Worm (Caenorhabditis elegans) whole organism, young adult: ENCODE data around the gene srp-8.

Source experiments
- B0261.1 ChIP-seq: sonication (generic microtip); optimal IDR thresholded peaks from 2 replicates; lab custom pipeline; 2016; ENCODE audit warnings: mild to moderate bottlenecking, missing genetic modification characterization, moderate library complexity, missing compliant biosample characterization
- B0336.3 ChIP-seq: fragments of 200-800 bp; sonication (Bioruptor generic); IDR thresholded peaks from 2 replicates; pipeline ENCODE4 v1.3.6; 2022; ENCODE audit warnings: missing genetic modification characterization, missing compliant biosample characterization
- F23B12.7 ChIP-seq: sonication (generic microtip); optimal IDR thresholded peaks from 2 replicates; lab custom pipeline; 2017; ENCODE audit warnings: missing genetic modification characterization, mild to moderate bottlenecking, missing compliant biosample characterization, antibody characterized with exemption, moderate library complexity; ENCODE audit not compliant: insufficient read depth
- F37B4.10 ChIP-seq: fragments of 200-800 bp; sonication (Bioruptor generic); IDR thresholded peaks from 2 replicates; pipeline ENCODE4 v1.3.6; 2022; ENCODE audit warnings: missing genetic modification characterization, missing compliant biosample characterization
- F49E8.2 ChIP-seq: sonication (generic microtip); optimal IDR thresholded peaks from 3 replicates; lab custom pipeline; 2017; ENCODE audit warnings: missing genetic modification characterization, mild to moderate bottlenecking, missing compliant biosample characterization, antibody characterized with exemption, moderate library complexity; ENCODE audit not compliant: insufficient read depth
- F55B11.4 ChIP-seq: sonication (generic microtip); optimal IDR thresholded peaks from 2 replicates; lab custom pipeline; 2016; ENCODE audit warnings: missing compliant biosample characterization, missing genetic modification characterization, borderline replicate concordance; ENCODE audit not compliant: insufficient read depth
- F57A8.1 ChIP-seq: fragments of 200-800 bp; sonication (Bioruptor generic); optimal IDR thresholded peaks from 2 replicates; lab custom pipeline; 2018; ENCODE audit warnings: mild to moderate bottlenecking, missing genetic modification characterization, moderate library complexity, missing compliant biosample characterization
- K11D2.4 ChIP-seq: fragments of 200-800 bp; sonication (Bioruptor generic); IDR thresholded peaks from 2 replicates; pipeline ENCODE4 v1.3.6; 2022; ENCODE audit warnings: missing genetic modification reagents, missing genetic modification characterization, missing compliant biosample characterization
- Y53F4B.3 ChIP-seq: fragments of 200-800 bp; sonication (Bioruptor generic); IDR thresholded peaks from 2 replicates; pipeline ENCODE4 v1.3.6; 2022; ENCODE audit warnings: missing genetic modification reagents, missing genetic modification characterization, missing compliant biosample characterization
- Y53G8AR.9 ChIP-seq: fragments of 200-800 bp; sonication (Bioruptor generic); conservative IDR thresholded peaks from 2 replicates; pipeline ENCODE4 v1.3.6; 2022; ENCODE audit warnings: missing genetic modification reagents, missing genetic modification characterization, missing compliant biosample characterization
- Y56A3A.18 ChIP-seq: fragments of 200-800 bp; sonication (Bioruptor generic); IDR thresholded peaks from 2 replicates; pipeline ENCODE4 v1.3.6; 2022; ENCODE audit warnings: missing genetic modification reagents, missing genetic modification characterization, missing compliant biosample characterization
- Y67H2A.10 ChIP-seq: fragments of 200-800 bp; sonication (Bioruptor generic); conservative IDR thresholded peaks from 2 replicates; pipeline ENCODE4 v1.3.6; 2022; ENCODE audit warnings: missing genetic modification reagents, missing genetic modification characterization, missing compliant biosample characterization
- ZK185.1 ChIP-seq: sonication (generic microtip); optimal IDR thresholded peaks from 2 replicates; lab custom pipeline; 2016; ENCODE audit warnings: mild to moderate bottlenecking, missing genetic modification characterization, missing compliant biosample characterization; ENCODE audit not compliant: poor library complexity, severe bottlenecking
- akir-1 ChIP-seq: fragments of 200-800 bp; sonication (Bioruptor generic); optimal IDR thresholded peaks from 2 replicates; lab custom pipeline; 2018; ENCODE audit warnings: mild to moderate bottlenecking, missing genetic modification characterization, moderate library complexity, missing compliant biosample characterization
- ama-1 ChIP-seq, 3 experiments: fragments of 150-350 bp in 1 of 3; sonication (generic microtip) in 2 of 3; optimal IDR thresholded peaks; 2 replicates each; lab custom pipeline; 2014 to 2018; ENCODE audit warnings: missing biosample characterization in 2 of 3, missing genetic modification characterization in 2 of 3, missing genetic modification reagents in 2 of 3
- aptf-2 ChIP-seq: fragments of 200-800 bp; sonication (Bioruptor generic); conservative IDR thresholded peaks from 2 replicates; pipeline ENCODE4 v1.3.6; 2022; ENCODE audit warnings: missing genetic modification reagents, missing genetic modification characterization, missing compliant biosample characterization
- bed-2 ChIP-seq: fragments of 200-800 bp; sonication (Bioruptor generic); IDR thresholded peaks from 2 replicates; pipeline ENCODE4 v1.3.6; 2022; ENCODE audit warnings: missing genetic modification reagents, missing genetic modification characterization, missing compliant biosample characterization
- cebp-1 ChIP-seq, 2 experiments: fragments of 200-800 bp in 1 of 2; sonication (Bioruptor generic) in 1 of 2; sonication (generic microtip) in 1 of 2; IDR thresholded peaks in 1 of 2; optimal IDR thresholded peaks in 1 of 2; 2 replicates each; pipeline versions ENCODE4 v1.3.6 to Lab custom; 2017 to 2022; ENCODE audit warnings: missing compliant biosample characterization in 2 of 2, missing genetic modification characterization in 2 of 2, mild to moderate bottlenecking in 1 of 2, missing genetic modification reagents in 1 of 2, moderate library complexity in 1 of 2
- ceh-27 ChIP-seq: fragments of 200-800 bp; sonication (Bioruptor generic); optimal IDR thresholded peaks from 2 replicates; lab custom pipeline; 2018; ENCODE audit warnings: mild to moderate bottlenecking, missing genetic modification characterization, moderate library complexity, missing compliant biosample characterization
- ceh-40 ChIP-seq: fragments of 200-800 bp; sonication (Bioruptor generic); IDR thresholded peaks from 2 replicates; pipeline ENCODE4 v1.3.6; 2022; ENCODE audit warnings: missing genetic modification characterization, missing compliant biosample characterization
- dox-1 ChIP-seq: fragments of 200-800 bp; sonication (Bioruptor generic); IDR thresholded peaks from 2 replicates; pipeline ENCODE4 v1.3.6; 2022; ENCODE audit warnings: missing genetic modification reagents, missing genetic modification characterization, missing compliant biosample characterization
- dpff-1 ChIP-seq: sonication (generic microtip); optimal IDR thresholded peaks from 2 replicates; lab custom pipeline; 2017; ENCODE audit warnings: mild to moderate bottlenecking, missing genetic modification characterization, missing compliant biosample characterization
- ets-4 ChIP-seq: fragments of 200-800 bp; sonication (Bioruptor generic); optimal IDR thresholded peaks from 2 replicates; lab custom pipeline; 2018; ENCODE audit warnings: mild to moderate bottlenecking, missing genetic modification characterization, missing compliant biosample characterization
- hlh-12 ChIP-seq: sonication (generic microtip); optimal IDR thresholded peaks from 2 replicates; lab custom pipeline; 2016; ENCODE audit warnings: missing genetic modification characterization, missing compliant biosample characterization
- hmg-1.2 ChIP-seq: fragments of 200-800 bp; sonication (Bioruptor generic); IDR thresholded peaks from 2 replicates; pipeline ENCODE4 v1.3.6; 2022; ENCODE audit warnings: missing genetic modification reagents, missing genetic modification characterization, missing compliant biosample characterization
- hmg-20 ChIP-seq: fragments of 200-800 bp; sonication (Bioruptor generic); IDR thresholded peaks from 2 replicates; pipeline ENCODE4 v1.3.6; 2022; ENCODE audit warnings: missing genetic modification reagents, missing genetic modification characterization, missing compliant biosample characterization
- hsf-1 ChIP-seq: fragments of 200-800 bp; sonication (Bioruptor generic); IDR thresholded peaks from 2 replicates; pipeline ENCODE4 v1.3.6; 2022; ENCODE audit warnings: missing genetic modification reagents, missing genetic modification characterization, missing compliant biosample characterization
- madf-6 ChIP-seq: fragments of 200-800 bp; sonication (Bioruptor generic); IDR thresholded peaks from 2 replicates; pipeline ENCODE4 v1.3.6; 2022; ENCODE audit warnings: missing genetic modification reagents, missing genetic modification characterization, missing compliant biosample characterization
- mcd-1 ChIP-seq: fragments of 200-800 bp; sonication (Bioruptor generic); IDR thresholded peaks from 2 replicates; pipeline ENCODE4 v1.3.6; 2022; ENCODE audit warnings: missing genetic modification reagents, missing genetic modification characterization, missing compliant biosample characterization
- mel-28 ChIP-seq: sonication (generic microtip); optimal IDR thresholded peaks from 2 replicates; lab custom pipeline; 2016; ENCODE audit warnings: borderline replicate concordance, mild to moderate bottlenecking, missing genetic modification characterization, missing compliant biosample characterization
- mes-4 ChIP-seq: sonication (generic microtip); optimal IDR thresholded peaks from 2 replicates; lab custom pipeline; 2016; ENCODE audit warnings: missing genotype, missing genetic modification characterization, missing compliant biosample characterization
- nfya-1 ChIP-seq: sonication (generic microtip); optimal IDR thresholded peaks from 2 replicates; lab custom pipeline; 2017; ENCODE audit warnings: antibody characterized with exemption, missing compliant biosample characterization, missing genetic modification characterization, borderline replicate concordance; ENCODE audit not compliant: insufficient read depth
- nfya-2 ChIP-seq: fragments of 200-800 bp; sonication (Bioruptor generic); IDR thresholded peaks from 2 replicates; pipeline ENCODE4 v1.3.6; 2022; ENCODE audit warnings: missing genetic modification reagents, missing genetic modification characterization, missing compliant biosample characterization
- nhr-27 ChIP-seq: fragments of 200-800 bp; sonication (Bioruptor generic); optimal IDR thresholded peaks from 2 replicates; lab custom pipeline; 2018; ENCODE audit warnings: mild to moderate bottlenecking, missing genetic modification characterization, moderate library complexity, missing compliant biosample characterization
- nhr-90 ChIP-seq: sonication (generic microtip); optimal IDR thresholded peaks from 2 replicates; lab custom pipeline; 2016; ENCODE audit warnings: missing genotype, mild to moderate bottlenecking, missing genetic modification characterization, missing compliant biosample characterization
- pbrm-1 ChIP-seq: fragments of 200-800 bp; sonication (Bioruptor generic); IDR thresholded peaks from 2 replicates; pipeline ENCODE4 v1.3.6; 2022; ENCODE audit warnings: missing genetic modification reagents, missing genetic modification characterization, missing compliant biosample characterization
- tbx-9 ChIP-seq: sonication (generic microtip); optimal IDR thresholded peaks from 2 replicates; lab custom pipeline; 2016; ENCODE audit warnings: borderline replicate concordance, missing genetic modification characterization, inconsistent platforms, missing compliant biosample characterization
- tlf-1 ChIP-seq: fragments of 200-800 bp; sonication (Bioruptor generic); optimal IDR thresholded peaks from 2 replicates; lab custom pipeline; 2018; ENCODE audit warnings: mild to moderate bottlenecking, missing genetic modification characterization, missing compliant biosample characterization
- zfh-2 ChIP-seq: fragments of 200-800 bp; sonication (Bioruptor generic); conservative IDR thresholded peaks from 2 replicates; pipeline ENCODE4 v1.3.6; 2022; ENCODE audit warnings: missing genetic modification reagents, missing genetic modification characterization, missing compliant biosample characterization
- zim-3 ChIP-seq: sonication (generic microtip); optimal IDR thresholded peaks from 2 replicates; lab custom pipeline; 2017; ENCODE audit warnings: mild to moderate bottlenecking, missing genetic modification characterization, moderate library complexity, missing compliant biosample characterization
- ztf-18 ChIP-seq: sonication (generic microtip); optimal IDR thresholded peaks from 2 replicates; lab custom pipeline; 2016; ENCODE audit warnings: missing genotype, mild to moderate bottlenecking, missing genetic modification characterization, missing compliant biosample characterization
- ztf-22 ChIP-seq: fragments of 200-800 bp; sonication (Bioruptor generic); optimal IDR thresholded peaks from 2 replicates; lab custom pipeline; 2018; ENCODE audit warnings: mild to moderate bottlenecking, missing genetic modification characterization, moderate library complexity, missing compliant biosample characterization
- ztf-25 ChIP-seq: fragments of 200-800 bp; sonication (Bioruptor generic); IDR thresholded peaks from 2 replicates; pipeline ENCODE4 v1.3.6; 2022; ENCODE audit warnings: missing genetic modification reagents, missing genetic modification characterization, missing compliant biosample characterization
- ztf-6 ChIP-seq: fragments of 200-800 bp; sonication (Bioruptor generic); IDR thresholded peaks from 2 replicates; pipeline ENCODE4 v1.3.6; 2022; ENCODE audit warnings: missing genetic modification reagents, missing genetic modification characterization, missing compliant biosample characterization

srp-8 gene

DNA sequence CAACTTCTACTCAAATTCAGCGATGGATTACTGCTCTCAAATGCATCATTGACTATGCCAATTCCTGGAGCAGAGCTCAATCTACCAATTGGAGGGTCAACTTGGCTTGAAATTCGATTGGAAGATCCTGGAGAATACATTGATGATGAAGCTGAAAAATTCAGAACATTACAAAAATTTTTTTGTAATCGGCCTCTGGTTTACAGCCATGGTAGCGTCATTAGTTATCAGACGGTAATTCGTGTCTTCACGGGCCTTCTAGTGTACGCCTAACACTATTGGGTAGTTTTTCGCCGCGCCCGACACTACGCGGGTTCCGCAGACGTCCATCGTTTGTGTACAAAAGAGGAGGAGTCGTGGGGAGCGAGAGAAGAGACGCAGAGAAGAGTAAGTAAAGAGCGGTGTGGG lies 45.2 kb downstream of the srp-8 start (continued):
- TF ChIP-seq F49E8.2 (tag; lab: Kevin White, UChicago) (peak; percentile 96), akir-1 (GFP tag; lab: Kevin White, UChicago) (peak; percentile 49), Y53F4B.3 (GFP tag; lab: Robert Waterston, UW) (peak; percentile 72), bed-2 (GFP tag; lab: Robert Waterston, UW) (peak; percentile 41; the same call in 1 of the 2 replicates), hmg-1.2 (GFP tag; lab: Robert Waterston, UW) (peak; percentile 99), F55B11.4 (tag; lab: Kevin White, UChicago) (no peak), aptf-2 (GFP tag; lab: Robert Waterston, UW) (0 out of 2 replicates have a peak, but pooled peaks have one; percentile 53), tlf-1 (GFP tag; lab: Kevin White, UChicago) (peak; percentile 69), hsf-1 (GFP tag; lab: Robert Waterston, UW) (peak; percentile 92), ets-4 (GFP tag; lab: Kevin White, UChicago) (peak; percentile 61), ztf-25 (GFP tag; lab: Robert Waterston, UW) (peak; percentile 73; the same call in 1 of the 2 replicates), nhr-27 (tag; lab: Kevin White, UChicago) (peak; percentile 23), ztf-6 (GFP tag; lab: Robert Waterston, UW) (no peak), F23B12.7 (tag; lab: Kevin White, UChicago) (peak; percentile 74), nhr-90 (tag; lab: Kevin White, UChicago) (peak; percentile 49), ama-1 (optimal IDR thresholded peaks at IDR 0.05; lab: Kevin White, UChicago) (peak; percentile 91), ama-1 (GFP tag; optimal IDR thresholded peaks at IDR 0.05; lab: Kevin White, UChicago) (peak in 1 of 2 experiments; percentile 35), Y53G8AR.9 (GFP tag; lab: Robert Waterston, UW) (peak; percentile 86), zfh-2 (GFP tag; lab: Robert Waterston, UW) (peak; percentile 75), K11D2.4 (GFP tag; lab: Robert Waterston, UW) (peak; percentile 37; the same call in 1 of the 2 replicates), tbx-9 (tag; lab: Kevin White, UChicago) (no peak), Y67H2A.10 (GFP tag; lab: Robert Waterston, UW) (no peak), mel-28 (tag; lab: Kevin White, UChicago) (peak; percentile 74), ZK185.1 (tag; lab: Kevin White, UChicago) (peak; percentile 89), dox-1 (GFP tag; lab: Robert Waterston, UW) (peak; percentile 96), ceh-27 (GFP tag; lab: Kevin White, UChicago) (peak; percentile 66), zim-3 (tag; lab: Kevin White, UChicago) (peak; percentile 1), F57A8.1 (GFP tag; lab: Kevin White, UChicago) (no peak), B0336.3 (GFP tag; lab: Robert Waterston, UW) (peak; percentile 96), dpff-1 (tag; lab: Kevin White, UChicago) (no peak)
- TF ChIP-seq, all 124 proteins: peak for 93

DNA sequence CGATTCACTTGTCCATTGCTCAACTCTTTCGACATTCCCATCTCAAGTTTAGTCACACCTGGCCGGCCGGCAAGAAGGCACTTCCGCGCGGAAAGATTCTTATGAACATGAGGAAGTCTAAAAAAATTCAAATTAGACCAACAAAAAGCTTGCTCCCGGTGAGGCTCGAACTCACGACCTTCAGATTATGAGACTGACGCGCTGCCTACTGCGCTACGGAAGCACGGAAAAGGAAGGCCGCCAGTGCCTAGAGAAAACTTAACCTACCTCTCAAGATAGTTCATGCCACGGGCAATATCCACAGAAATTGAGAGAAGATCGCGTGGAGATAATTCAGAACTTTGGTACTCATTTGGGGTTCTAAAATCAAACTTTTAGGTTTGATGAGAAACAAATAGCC lies 46.6 kb downstream of the srp-8 start:
- no peak for TF ChIP-seq Y56A3A.18 (GFP tag; lab: Robert Waterston, UW)
- peak; percentile 33 for TF ChIP-seq zim-3 (tag; lab: Kevin White, UChicago)
- 0 out of 2 replicates have a peak, but pooled peaks have one; percentile 25 for TF ChIP-seq mcd-1 (GFP tag; lab: Robert Waterston, UW)
- no peak for TF ChIP-seq nfya-1 (tag; lab: Kevin White, UChicago)
- TF ChIP-seq ZK185.1 (tag; lab: Kevin White, UChicago): peak; percentile 65
- TF ChIP-seq F37B4.10 (GFP tag; lab: Robert Waterston, UW): no peak
- TF ChIP-seq hmg-20 (GFP tag; lab: Robert Waterston, UW): no peak
- no peak for TF ChIP-seq ztf-22
- TF ChIP-seq hlh-12 (tag; lab: Kevin White, UChicago): no peak
- TF ChIP-seq nfya-2: no peak
- no peak for TF ChIP-seq cebp-1 (GFP tag; IDR thresholded peaks at IDR 0.05; lab: Robert Waterston, UW)
- no peak for TF ChIP-seq cebp-1 (tag; optimal IDR thresholded peaks at IDR 0.05; lab: Kevin White, UChicago)
- TF ChIP-seq mes-4 (tag; lab: Kevin White, UChicago): peak; percentile 23
- peak; percentile 77 for TF ChIP-seq pbrm-1
- TF ChIP-seq nhr-90 (tag; lab: Kevin White, UChicago): peak; percentile 65
- 0 out of 2 replicates have a peak, but pooled peaks have one; percentile 41 for TF ChIP-seq ceh-40 (GFP tag; lab: Robert Waterston, UW)
- TF ChIP-seq B0261.1 (tag; lab: Kevin White, UChicago): peak; percentile 69
- peak; percentile 26 for TF ChIP-seq ztf-18 (tag; lab: Kevin White, UChicago)
- TF ChIP-seq F23B12.7 (tag; lab: Kevin White, UChicago): no peak
- TF ChIP-seq madf-6: peak; percentile 53; the same call in 1 of the 2 replicates
